Fruit fly (Drosophila melanogaster): ENCODE measurements around the gene Tim9b.

dm6 chrX:19585142-19585541 is 33.2 kb downstream of the Tim9b start:
- no peak for TF ChIP-seq CG34367 (tag; optimal IDR thresholded peaks at IDR 0.05)
- no peak for TF ChIP-seq CG17806 (tag; optimal IDR thresholded peaks at IDR 0.05)
- no peak for TF ChIP-seq CG9948 (tag; optimal IDR thresholded peaks at IDR 0.05)
- no peak for TF ChIP-seq EcR (GFP tag; optimal IDR thresholded peaks at IDR 0.05)
- no peak for TF ChIP-seq CG13204 (GFP tag; optimal IDR thresholded peaks at IDR 0.05)
- TF ChIP-seq CG12605 (GFP tag; IDR thresholded peaks at IDR 0.05), result no peak
- no peak for TF ChIP-seq CG15710 (tag; optimal IDR thresholded peaks at IDR 0.05)
- TF ChIP-seq Snoo (tag; optimal IDR thresholded peaks at IDR 0.05), result no peak
- TF ChIP-seq rn (GFP tag; IDR thresholded peaks at IDR 0.05), result no peak
- TF ChIP-seq CG8159 (tag; optimal IDR thresholded peaks at IDR 0.05), result no peak
- no peak for TF ChIP-seq CG8301 (tag; optimal IDR thresholded peaks at IDR 0.05)
- TF ChIP-seq Ets98B (GFP tag; IDR thresholded peaks at IDR 0.05), result no peak

All from whole organism, pupa.